Fruit fly (Drosophila melanogaster): ENCODE data around the gene TfIIEbeta.

The TfIIEbeta gene

dm6 chr3L:4286784-4287183 is at the start of gene TfIIEbeta (continued):
- TF ChIP-seq CoRest (tag; optimal IDR thresholded peaks at IDR 0.05) (peak; percentile 42), Neu2 (GFP tag; optimal IDR thresholded peaks at IDR 0.05; ENCODE audit: borderline replicate concordance) (no peak), her (GFP tag; optimal IDR thresholded peaks at IDR 0.05) (no peak), CG7839 (tag; optimal IDR thresholded peaks at IDR 0.05) (peak; percentile 46), aop (GFP tag; IDR thresholded peaks at IDR 0.05) (no peak), Fer1 (GFP tag; optimal IDR thresholded peaks at IDR 0.05) (peak; percentile 15), CG16815 (GFP tag; optimal IDR thresholded peaks at IDR 0.05) (no peak), Sox100B (GFP tag; optimal IDR thresholded peaks at IDR 0.05) (peak; percentile 58), CG17359 (tag; optimal IDR thresholded peaks at IDR 0.05) (peak; percentile 66), CG4820 (GFP tag; optimal IDR thresholded peaks at IDR 0.05) (no peak), vvl (GFP tag; IDR thresholded peaks at IDR 0.05) (peak; percentile 46), CG5245 (GFP tag; optimal IDR thresholded peaks at IDR 0.05) (no peak), CG17385 (GFP tag; optimal IDR thresholded peaks at IDR 0.05) (no peak), CG4424 (GFP tag; optimal IDR thresholded peaks at IDR 0.05) (peak; percentile 50), E2f1 (GFP tag; IDR thresholded peaks at IDR 0.05) (no peak), Med (GFP tag) (peak; percentile 59), CG10366 (GFP tag; IDR thresholded peaks at IDR 0.05) (peak; percentile 28), CG14667 (GFP tag; IDR thresholded peaks at IDR 0.05) (no peak), otp (GFP tag; IDR thresholded peaks at IDR 0.05) (no peak), gcm (GFP tag; optimal IDR thresholded peaks at IDR 0.05) (no peak), Nf-YC (tag; optimal IDR thresholded peaks at IDR 0.05) (peak; percentile 11), CG12104 (GFP tag; optimal IDR thresholded peaks at IDR 0.05) (no peak), CG10431 (GFP tag; optimal IDR thresholded peaks at IDR 0.05) (peak; percentile 25), CG32772 (GFP tag; IDR thresholded peaks at IDR 0.05) (peak; percentile 36; the same call in 1 of the 2 replicates), YL-1 (GFP tag; optimal IDR thresholded peaks at IDR 0.05) (peak; percentile 61), CG10274 (GFP tag; optimal IDR thresholded peaks at IDR 0.05) (no peak), jing (GFP tag; optimal IDR thresholded peaks at IDR 0.05) (no peak), CG17186 (GFP tag; optimal IDR thresholded peaks at IDR 0.05) (no peak), Blimp-1 (GFP tag; optimal IDR thresholded peaks at IDR 0.05) (peak; percentile 25), nom (GFP tag; optimal IDR thresholded peaks at IDR 0.05) (peak; percentile 16), Mad (GFP tag; optimal IDR thresholded peaks at IDR 0.05) (no peak), CG14014 (GFP tag; IDR thresholded peaks at IDR 0.05) (no peak), Ssrp (tag; optimal IDR thresholded peaks at IDR 0.05) (peak; percentile 27), ci (GFP tag; IDR thresholded peaks at IDR 0.05) (peak; percentile 44; the same call in 2 of the 3 replicates), Ptx1 (GFP tag; IDR thresholded peaks at IDR 0.05) (peak; percentile 47), CG30403 (GFP tag; optimal IDR thresholded peaks at IDR 0.05) (no peak), gsb (GFP tag; IDR thresholded peaks at IDR 0.05) (no peak), CG3838 (GFP tag; optimal IDR thresholded peaks at IDR 0.05) (no peak), stwl (tag; optimal IDR thresholded peaks at IDR 0.05) (peak; percentile 59), Asciz (GFP tag; optimal IDR thresholded peaks at IDR 0.05) (peak; percentile 28), pho (GFP tag; optimal IDR thresholded peaks at IDR 0.05) (no peak), prd (optimal IDR thresholded peaks at IDR 0.05) (no peak), prd (GFP tag; IDR thresholded peaks at IDR 0.05) (peak; percentile 18; the same call in 1 of the 3 replicates), CG13287 (GFP tag; IDR thresholded peaks at IDR 0.05; ENCODE audit: partially characterized antibody) (peak; percentile 46; the same call in 1 of the 2 replicates), nerfin-2 (GFP tag; IDR thresholded peaks at IDR 0.05; ENCODE audit: partially characterized antibody) (no peak), CG3847 (GFP tag; IDR thresholded peaks at IDR 0.05) (0 out of 2 replicates have a peak, but pooled peaks have one; percentile 9), CG15514 (GFP tag; optimal IDR thresholded peaks at IDR 0.05) (peak; percentile 100), so (GFP tag; IDR thresholded peaks at IDR 0.05) (no peak), az2 (GFP tag; optimal IDR thresholded peaks at IDR 0.05) (peak; percentile 28), CG1233 (GFP tag; optimal IDR thresholded peaks at IDR 0.05) (peak; percentile 37), CG16813 (GFP tag; IDR thresholded peaks at IDR 0.05; ENCODE audit: partially characterized antibody) (no peak)
